Worm (Caenorhabditis elegans): ENCODE results near the gene ssp-34.
"Not testable (repeated sequence)": the region's sequence is repeated elsewhere in the genome, so short reads cannot be mapped to it uniquely, and the experiment has no call there.

Gene ssp-34

ce11 chrIV:10766071-10766470, 27.7 kb upstream of the ssp-34 start:
- TF ChIP-seq flt-1 (GFP tag; IDR thresholded peaks at IDR 0.05) (no peak), aly-1 (tag; optimal IDR thresholded peaks at IDR 0.05) (no peak), ceh-13 (GFP tag; optimal IDR thresholded peaks at IDR 0.05) (no peak), ets-7 (tag; optimal IDR thresholded peaks at IDR 0.05) (no peak), B0310.2 (tag; optimal IDR thresholded peaks at IDR 0.05) (no peak), ceh-36 (tag; optimal IDR thresholded peaks at IDR 0.05) (no peak), tbx-37 (GFP tag; conservative IDR thresholded peaks at IDR 0.05) (no peak), sea-1 (GFP tag; conservative IDR thresholded peaks at IDR 0.05) (no peak)

ce11 chrIV:10765053-10765452, 26.7 kb upstream of the ssp-34 start, which contains the start of gene T25B9.12:
TSS of gene T25B9.12 (plus strand) at chrIV:10765353.
- TF ChIP-seq flt-1 (GFP tag; IDR thresholded peaks at IDR 0.05) = no peak
- TF ChIP-seq hmg-4 (GFP tag; optimal IDR thresholded peaks at IDR 0.05) = no peak
- no peak for TF ChIP-seq ama-1 (optimal IDR thresholded peaks at IDR 0.05)
- no peak for TF ChIP-seq sea-1 (GFP tag; conservative IDR thresholded peaks at IDR 0.05)
- TF ChIP-seq scrt-1 (GFP tag; IDR thresholded peaks at IDR 0.05) = no peak
- no peak for TF ChIP-seq aly-1 (tag; optimal IDR thresholded peaks at IDR 0.05)
- TF ChIP-seq tbx-11 (GFP tag; IDR thresholded peaks at IDR 0.05) = no peak
- no peak for TF ChIP-seq ceh-36 (tag; optimal IDR thresholded peaks at IDR 0.05)
- TF ChIP-seq hmbx-1 (tag; optimal IDR thresholded peaks at IDR 0.05) = no peak
- no peak for TF ChIP-seq hnd-1 (tag; optimal IDR thresholded peaks at IDR 0.05)
- TF ChIP-seq F13C5.2 (tag; optimal IDR thresholded peaks at IDR 0.05) = no peak
- TF ChIP-seq tra-4 (tag; optimal IDR thresholded peaks at IDR 0.05) = no peak
- no peak for TF ChIP-seq tbx-37 (GFP tag; conservative IDR thresholded peaks at IDR 0.05)
- no peak for TF ChIP-seq ets-7 (tag; optimal IDR thresholded peaks at IDR 0.05)
- no peak for TF ChIP-seq ceh-13 (GFP tag; optimal IDR thresholded peaks at IDR 0.05)
- no peak for TF ChIP-seq B0310.2 (tag; optimal IDR thresholded peaks at IDR 0.05)
- no peak for TF ChIP-seq pes-1 (GFP tag; IDR thresholded peaks at IDR 0.05)

- TF ChIP-seq tra-4 (tag; optimal IDR thresholded peaks at IDR 0.05) (no peak), aly-1 (tag; optimal IDR thresholded peaks at IDR 0.05) (no peak), flt-1 (GFP tag; IDR thresholded peaks at IDR 0.05) (no peak), hmbx-1 (tag; optimal IDR thresholded peaks at IDR 0.05) (no peak), tbx-11 (GFP tag; IDR thresholded peaks at IDR 0.05) (no peak), ceh-36 (tag; optimal IDR thresholded peaks at IDR 0.05) (no peak), tbx-37 (GFP tag; conservative IDR thresholded peaks at IDR 0.05) (no peak), pes-1 (GFP tag; IDR thresholded peaks at IDR 0.05) (no peak), B0310.2 (tag; optimal IDR thresholded peaks at IDR 0.05) (no peak), ama-1 (optimal IDR thresholded peaks at IDR 0.05) (no peak), ceh-13 (GFP tag; optimal IDR thresholded peaks at IDR 0.05) (no peak), F13C5.2 (tag; optimal IDR thresholded peaks at IDR 0.05) (no peak), scrt-1 (GFP tag; IDR thresholded peaks at IDR 0.05) (no peak), hmg-4 (GFP tag; optimal IDR thresholded peaks at IDR 0.05) (no peak), sea-1 (GFP tag; conservative IDR thresholded peaks at IDR 0.05) (no peak), ets-7 (tag; optimal IDR thresholded peaks at IDR 0.05) (no peak)
Measured at ce11 chrIV:10764206-10764605, 25.8 kb upstream of the ssp-34 start, which contains the start of gene T25B9.11. TSS of gene T25B9.11 (plus strand) at chrIV:10764506.

- TF ChIP-seq hnd-1 (tag; optimal IDR thresholded peaks at IDR 0.05) (no peak), tbx-37 (GFP tag; conservative IDR thresholded peaks at IDR 0.05) (no peak), pes-1 (GFP tag; IDR thresholded peaks at IDR 0.05) (no peak), B0310.2 (tag; optimal IDR thresholded peaks at IDR 0.05) (no peak), tra-4 (tag; optimal IDR thresholded peaks at IDR 0.05) (no peak), hmg-4 (GFP tag; optimal IDR thresholded peaks at IDR 0.05) (no peak), ets-7 (tag; optimal IDR thresholded peaks at IDR 0.05) (no peak), hmbx-1 (tag; optimal IDR thresholded peaks at IDR 0.05) (no peak), aly-1 (tag; optimal IDR thresholded peaks at IDR 0.05) (no peak), scrt-1 (GFP tag; IDR thresholded peaks at IDR 0.05) (no peak), ceh-13 (GFP tag; optimal IDR thresholded peaks at IDR 0.05) (no peak), flt-1 (GFP tag; IDR thresholded peaks at IDR 0.05) (no peak), sea-1 (GFP tag; conservative IDR thresholded peaks at IDR 0.05) (no peak), ama-1 (optimal IDR thresholded peaks at IDR 0.05) (no peak), ceh-36 (tag; optimal IDR thresholded peaks at IDR 0.05) (no peak), F13C5.2 (tag; optimal IDR thresholded peaks at IDR 0.05) (no peak), tbx-11 (GFP tag; IDR thresholded peaks at IDR 0.05) (no peak)
Measured at ce11 chrIV:10761344-10761743, 22.9 kb upstream of the ssp-34 start, which contains the start of gene ugt-54. TSS of gene ugt-54 (plus strand) at chrIV:10761698.

ce11 chrIV:10757616-10758193, 19.3 kb upstream of the ssp-34 start, which contains the start of the genes T25B9.4 and T25B9.6:
TSS of gene T25B9.4 (minus strand) at chrIV:10757716.
TSS of gene T25B9.6 (plus strand) at chrIV:10758143.
- TF ChIP-seq ets-7 (tag; optimal IDR thresholded peaks at IDR 0.05) (no peak), sea-1 (GFP tag; conservative IDR thresholded peaks at IDR 0.05) (no peak), ama-1 (optimal IDR thresholded peaks at IDR 0.05) (no peak), flt-1 (GFP tag; IDR thresholded peaks at IDR 0.05) (no peak)

- TF ChIP-seq F13C5.2 (tag; optimal IDR thresholded peaks at IDR 0.05) (no peak), ama-1 (optimal IDR thresholded peaks at IDR 0.05) (no peak), tra-4 (tag; optimal IDR thresholded peaks at IDR 0.05) (no peak), ceh-36 (tag; optimal IDR thresholded peaks at IDR 0.05) (no peak), hnd-1 (tag; optimal IDR thresholded peaks at IDR 0.05) (no peak), tbx-37 (GFP tag; conservative IDR thresholded peaks at IDR 0.05) (no peak)
Measured at ce11 chrIV:10754685-10755084, 16.3 kb upstream of the ssp-34 start, which contains the start of gene T25B9.5. TSS of gene T25B9.5 (minus strand) at chrIV:10754785.

- TF ChIP-seq hnd-1 (tag; optimal IDR thresholded peaks at IDR 0.05); F13C5.2 (tag; optimal IDR thresholded peaks at IDR 0.05); pes-1 (GFP tag; IDR thresholded peaks at IDR 0.05): not testable (repeated sequence)
Measured at ce11 chrIV:10751740-10752139, 13.3 kb upstream of the ssp-34 start, which contains the start of gene T25B9.2. TSS of gene T25B9.2 (minus strand) at chrIV:10751840.

ce11 chrIV:10750041-10750440, 11.6 kb upstream of the ssp-34 start, which contains the start of gene T25B9.1:
TSS of gene T25B9.1 (minus strand) at chrIV:10750141.
- no peak for TF ChIP-seq tbx-37 (GFP tag; conservative IDR thresholded peaks at IDR 0.05)
- no peak for TF ChIP-seq ets-7 (tag; optimal IDR thresholded peaks at IDR 0.05)
- no peak for TF ChIP-seq hmbx-1 (tag; optimal IDR thresholded peaks at IDR 0.05)
- TF ChIP-seq hmg-4 (GFP tag; optimal IDR thresholded peaks at IDR 0.05) = no peak
- no peak for TF ChIP-seq ceh-36 (tag; optimal IDR thresholded peaks at IDR 0.05)
